Fruit fly (Drosophila melanogaster): ENCODE data around the gene CG42590.

Gene CG42590

DNA sequence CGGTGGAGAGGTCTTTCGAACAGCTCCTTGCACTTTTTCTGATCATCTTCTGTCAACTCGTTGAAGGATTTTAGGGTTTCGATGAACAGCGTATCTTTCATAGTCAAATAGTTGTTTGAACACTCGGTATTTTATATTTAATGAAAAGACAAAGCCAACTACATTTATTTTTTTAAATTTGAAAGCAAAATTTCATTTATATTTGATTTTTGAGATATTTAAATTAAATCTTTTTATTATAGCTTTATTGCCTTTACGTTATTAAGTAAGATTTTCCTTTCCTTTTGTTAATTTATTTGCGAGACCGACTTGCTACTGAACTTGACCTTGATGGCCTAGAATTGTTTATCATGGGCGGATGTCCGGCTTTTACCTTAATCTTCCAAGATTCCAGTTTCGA, at the start of gene CG42590:
Gene CG42590, minus strand, starts transcription at position 101 of the 400 bp plus-strand sequence.
- TF ChIP-seq EcR (GFP tag; optimal IDR thresholded peaks at IDR 0.05) = no peak
- TF ChIP-seq CG4496 (GFP tag; IDR thresholded peaks at IDR 0.05) = no peak
- TF ChIP-seq CG14655 (GFP tag; optimal IDR thresholded peaks at IDR 0.05) = no peak
- no peak for TF ChIP-seq CG34367 (tag; optimal IDR thresholded peaks at IDR 0.05)
- no peak for TF ChIP-seq rn (GFP tag; IDR thresholded peaks at IDR 0.05)
- no peak for TF ChIP-seq Snoo (tag; optimal IDR thresholded peaks at IDR 0.05)
- TF ChIP-seq D1 (tag; optimal IDR thresholded peaks at IDR 0.05) = no peak
- no peak for TF ChIP-seq CG10348 (GFP tag; IDR thresholded peaks at IDR 0.05)
- no peak for TF ChIP-seq Pif1A (GFP tag; optimal IDR thresholded peaks at IDR 0.05)
- no peak for TF ChIP-seq Pif1B (GFP tag; optimal IDR thresholded peaks at IDR 0.05)
- no peak for TF ChIP-seq CG12605 (GFP tag; IDR thresholded peaks at IDR 0.05)
- no peak for TF ChIP-seq CG32121 (GFP tag; IDR thresholded peaks at IDR 0.05)
- no peak for TF ChIP-seq Ets98B (GFP tag; IDR thresholded peaks at IDR 0.05)
- no peak for TF ChIP-seq fd96Ca (GFP tag; IDR thresholded peaks at IDR 0.05)
- no peak for TF ChIP-seq CG15710 (tag; optimal IDR thresholded peaks at IDR 0.05)

DNA sequence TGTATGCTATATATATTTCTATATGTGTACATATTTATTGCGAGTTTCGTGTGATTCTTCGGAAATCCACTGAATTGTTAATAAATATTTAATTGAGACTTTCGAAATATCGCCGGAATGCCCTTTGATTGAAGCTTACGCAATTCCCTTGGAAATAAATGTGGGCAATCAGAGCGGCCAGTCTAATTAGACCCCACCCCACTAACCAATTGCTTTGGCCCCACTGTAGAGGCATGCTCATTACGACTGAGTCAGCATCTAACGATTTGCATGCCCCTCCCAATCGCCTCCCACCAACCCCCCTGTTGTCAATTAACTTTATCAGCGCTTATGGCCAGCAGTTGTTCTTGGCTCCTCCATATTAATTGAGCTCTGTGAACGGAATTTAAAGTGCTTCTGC, 47.7 kb upstream of the CG42590 start:
- TF ChIP-seq CG32121 (GFP tag; IDR thresholded peaks at IDR 0.05) (0 out of 2 replicates have a peak, but pooled peaks have one; percentile 16), Pif1A (GFP tag; optimal IDR thresholded peaks at IDR 0.05) (no peak)

dm6 chr3L:8115864-8116528, 46.9 kb upstream of the CG42590 start, which contains the start of the genes Arp3 and msk:
Gene Arp3, minus strand, starts transcription at chr3L:8115902.
Gene msk, plus strand, starts transcription at chr3L:8116179.
- TF ChIP-seq fd96Ca (GFP tag; IDR thresholded peaks at IDR 0.05) (peak; percentile 65; the same call in 1 of the 3 replicates), CG14655 (GFP tag; optimal IDR thresholded peaks at IDR 0.05) (no peak), CG8159 (tag; optimal IDR thresholded peaks at IDR 0.05) (no peak), CG13204 (GFP tag; optimal IDR thresholded peaks at IDR 0.05) (no peak), CG10348 (GFP tag; IDR thresholded peaks at IDR 0.05) (no peak), D1 (tag; optimal IDR thresholded peaks at IDR 0.05) (no peak), Snoo (tag; optimal IDR thresholded peaks at IDR 0.05) (peak; percentile 70), CG34367 (tag; optimal IDR thresholded peaks at IDR 0.05) (peak; percentile 35), CG8301 (tag; optimal IDR thresholded peaks at IDR 0.05) (no peak), Ets98B (GFP tag; IDR thresholded peaks at IDR 0.05) (peak; percentile 68), CG32121 (GFP tag; IDR thresholded peaks at IDR 0.05) (peak; percentile 37; the same call in 1 of the 2 replicates), EcR (GFP tag; optimal IDR thresholded peaks at IDR 0.05) (no peak), gl (tag; optimal IDR thresholded peaks at IDR 0.05) (peak; percentile 26), rn (GFP tag; IDR thresholded peaks at IDR 0.05) (peak; percentile 56), CG9948 (tag; optimal IDR thresholded peaks at IDR 0.05) (peak; percentile 47), Pif1A (GFP tag; optimal IDR thresholded peaks at IDR 0.05) (no peak), CG17806 (tag; optimal IDR thresholded peaks at IDR 0.05) (peak; percentile 52), CG4496 (GFP tag; IDR thresholded peaks at IDR 0.05) (peak; percentile 64), Pif1B (GFP tag; optimal IDR thresholded peaks at IDR 0.05) (no peak), CG15710 (tag; optimal IDR thresholded peaks at IDR 0.05) (peak; percentile 70), CG12605 (GFP tag; IDR thresholded peaks at IDR 0.05) (no peak; the same call in 1 of the 2 replicates)

- TF ChIP-seq Snoo (tag; optimal IDR thresholded peaks at IDR 0.05) (peak; percentile 40), CG4496 (GFP tag; IDR thresholded peaks at IDR 0.05) (peak; percentile 74; the same call in 2 of the 3 replicates), CG32121 (GFP tag; IDR thresholded peaks at IDR 0.05) (peak; percentile 20; the same call in 1 of the 2 replicates), Ets98B (GFP tag; IDR thresholded peaks at IDR 0.05) (peak; percentile 40), EcR (GFP tag; optimal IDR thresholded peaks at IDR 0.05) (no peak), CG14655 (GFP tag; optimal IDR thresholded peaks at IDR 0.05) (no peak), gl (tag; optimal IDR thresholded peaks at IDR 0.05) (no peak), CG13204 (GFP tag; optimal IDR thresholded peaks at IDR 0.05) (no peak), rn (GFP tag; IDR thresholded peaks at IDR 0.05) (peak; percentile 44; the same call in 1 of the 2 replicates)
These were observed 41.1 kb upstream of the CG42590 start, which contains the start of gene Nulp1 for dm6 chr3L:8110171-8110570. Gene Nulp1, plus strand, starts transcription at chr3L:8110368.

DNA sequence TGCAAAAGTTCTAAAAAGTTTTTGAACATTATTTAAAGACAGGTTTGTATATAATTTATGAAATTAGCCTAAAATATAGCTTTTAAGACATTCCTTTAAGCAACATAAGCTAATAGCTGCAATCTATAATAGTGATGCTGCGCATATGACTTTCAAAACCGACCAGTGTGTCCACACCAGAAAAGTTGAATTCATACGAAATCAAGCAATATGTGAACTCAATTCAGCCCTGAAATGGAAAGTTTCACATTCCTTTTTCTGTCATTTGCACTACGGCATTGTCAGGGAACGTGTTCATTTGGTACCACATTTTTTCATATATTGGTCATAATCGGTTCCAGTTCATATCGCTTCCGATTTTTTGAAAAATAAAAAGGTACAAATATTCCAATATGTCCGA, 39.8 kb upstream of the CG42590 start, which contains the start of gene fan:
Gene fan, plus strand, starts transcription at position 247 of the 400 bp plus-strand sequence.
- no peak for TF ChIP-seq CG14655 (GFP tag; optimal IDR thresholded peaks at IDR 0.05)
- no peak for TF ChIP-seq CG8301 (tag; optimal IDR thresholded peaks at IDR 0.05)
- TF ChIP-seq Snoo (tag; optimal IDR thresholded peaks at IDR 0.05) = no peak

- TF ChIP-seq Snoo (tag; optimal IDR thresholded peaks at IDR 0.05) (no peak), CG17806 (tag; optimal IDR thresholded peaks at IDR 0.05) (no peak), CG13204 (GFP tag; optimal IDR thresholded peaks at IDR 0.05) (no peak), CG4496 (GFP tag; IDR thresholded peaks at IDR 0.05) (no peak), CG9948 (tag; optimal IDR thresholded peaks at IDR 0.05) (no peak), CG12605 (GFP tag; IDR thresholded peaks at IDR 0.05) (no peak), Pif1A (GFP tag; optimal IDR thresholded peaks at IDR 0.05) (no peak), CG34367 (tag; optimal IDR thresholded peaks at IDR 0.05) (no peak), fd96Ca (GFP tag; IDR thresholded peaks at IDR 0.05) (no peak), D1 (tag; optimal IDR thresholded peaks at IDR 0.05) (no peak), gl (tag; optimal IDR thresholded peaks at IDR 0.05) (no peak), CG14655 (GFP tag; optimal IDR thresholded peaks at IDR 0.05) (no peak), CG10348 (GFP tag; IDR thresholded peaks at IDR 0.05) (no peak), CG8301 (tag; optimal IDR thresholded peaks at IDR 0.05) (no peak), Ets98B (GFP tag; IDR thresholded peaks at IDR 0.05) (no peak), CG32121 (GFP tag; IDR thresholded peaks at IDR 0.05) (no peak), Pif1B (GFP tag; optimal IDR thresholded peaks at IDR 0.05) (no peak)
These were observed 39.1 kb upstream of the CG42590 start for dm6 chr3L:8108201-8108600.
